Fruit fly (Drosophila melanogaster) whole organism, embryonic: Measurements from ENCODE around the gene pont.
A peak's percentile ranks its signal among the peaks of the same experiment; 100 is the strongest.

ENCODE experiments used
- ATbp ChIP-seq: fragments of 200-800 bp; sonication (Bioruptor generic); optimal IDR thresholded peaks from 2 replicates; lab custom pipeline; 2017; ENCODE audit warnings: missing biosample characterization, mild to moderate bottlenecking, missing genetic modification characterization, missing genetic modification reagents
- Ada2b ChIP-seq: fragments of 200-800 bp; sonication (Bioruptor generic); IDR thresholded peaks from 2 replicates; pipeline ENCODE4 v1.3.6; 2022; ENCODE audit warnings: missing biosample characterization, missing genetic modification characterization
- Asciz ChIP-seq: fragments of 200-800 bp; sonication (Bioruptor generic); optimal IDR thresholded peaks from 2 replicates; lab custom pipeline; 2017; ENCODE audit warnings: missing biosample characterization, mild to moderate bottlenecking, missing genetic modification characterization, missing genetic modification reagents
- CG1024 ChIP-seq: fragments of 200-800 bp; sonication (Bioruptor generic); IDR thresholded peaks from 2 replicates; pipeline ENCODE4 v1.3.6; 2022; ENCODE audit warnings: missing biosample characterization, missing genetic modification characterization
- CG10274 ChIP-seq: fragments of 200-800 bp; sonication (Bioruptor generic); optimal IDR thresholded peaks from 3 replicates; lab custom pipeline; 2017; ENCODE audit warnings: missing biosample characterization, mild to moderate bottlenecking, missing genetic modification characterization
- CG11085 ChIP-seq: fragments of 200-800 bp; sonication (Bioruptor generic); IDR thresholded peaks from 2 replicates; pipeline ENCODE4 v1.3.6; 2022; ENCODE audit warnings: missing biosample characterization, missing genetic modification characterization
- CG12155 ChIP-seq: fragments of 200-800 bp; sonication (Bioruptor generic); optimal IDR thresholded peaks from 3 replicates; lab custom pipeline; 2016; ENCODE audit warnings: missing biosample characterization, missing genetic modification characterization
- CG12299 ChIP-seq: fragments of 200-800 bp; sonication (Bioruptor generic); optimal IDR thresholded peaks from 2 replicates; lab custom pipeline; 2018; ENCODE audit warnings: missing biosample characterization, mild to moderate bottlenecking, missing genetic modification characterization
- CG13424 ChIP-seq: fragments of 200-800 bp; sonication (Bioruptor generic); optimal IDR thresholded peaks from 2 replicates; lab custom pipeline; 2019; ENCODE audit warnings: missing biosample characterization, mild to moderate bottlenecking, missing genetic modification characterization, moderate library complexity
- CG13624 ChIP-seq: fragments of 200-800 bp; sonication (Bioruptor generic); optimal IDR thresholded peaks from 2 replicates; lab custom pipeline; 2016; ENCODE audit warnings: missing biosample characterization, missing genetic modification characterization
- CG15011 ChIP-seq: fragments of 200-800 bp; sonication (Bioruptor generic); optimal IDR thresholded peaks from 3 replicates; lab custom pipeline; 2018; ENCODE audit warnings: missing biosample characterization, mild to moderate bottlenecking, missing genetic modification characterization
- CG16815 ChIP-seq: fragments of 200-800 bp; sonication (Bioruptor generic); optimal IDR thresholded peaks from 3 replicates; lab custom pipeline; 2017; ENCODE audit warnings: missing biosample characterization, mild to moderate bottlenecking, missing genetic modification characterization
- CG18599 ChIP-seq: fragments of 200-800 bp; sonication (Bioruptor generic); optimal IDR thresholded peaks from 3 replicates; lab custom pipeline; 2017; ENCODE audit warnings: missing biosample characterization, missing genetic modification characterization, mild to moderate bottlenecking, moderate library complexity, missing genetic modification reagents
- CG3726 ChIP-seq: fragments of 200-800 bp; sonication (Bioruptor generic); IDR thresholded peaks from 3 replicates; pipeline ENCODE4, ENCODE4 v1.3.6; 2022; ENCODE audit warnings: missing biosample characterization, missing genetic modification characterization
- CG6254 ChIP-seq: fragments of 200-800 bp; sonication (Bioruptor generic); optimal IDR thresholded peaks from 3 replicates; lab custom pipeline; 2017; ENCODE audit warnings: mild to moderate bottlenecking, missing biosample characterization, missing genetic modification reagents, missing genetic modification characterization
- CG7745 ChIP-seq: fragments of 200-800 bp; sonication (Bioruptor generic); optimal IDR thresholded peaks from 2 replicates; lab custom pipeline; 2018; ENCODE audit warnings: missing biosample characterization, mild to moderate bottlenecking, missing genetic modification characterization, moderate library complexity
- CG7987 ChIP-seq: fragments of 200-800 bp; sonication (Bioruptor generic); optimal IDR thresholded peaks from 2 replicates; lab custom pipeline; 2018; ENCODE audit warnings: missing biosample characterization, mild to moderate bottlenecking, missing genetic modification characterization, moderate library complexity
- CG8359 ChIP-seq: fragments of 200-800 bp; sonication (Bioruptor generic); optimal IDR thresholded peaks from 2 replicates; lab custom pipeline; 2017; ENCODE audit warnings: missing biosample characterization, mild to moderate bottlenecking, missing genetic modification characterization, borderline replicate concordance
- CG8388 ChIP-seq: fragments of 200-800 bp; sonication (Bioruptor generic); optimal IDR thresholded peaks from 2 replicates; lab custom pipeline; 2019; ENCODE audit warnings: missing biosample characterization, mild to moderate bottlenecking, missing genetic modification characterization, moderate library complexity
- CG8765 ChIP-seq: fragments of 200-800 bp; sonication (Bioruptor generic); IDR thresholded peaks from 2 replicates; pipeline ENCODE4 v1.3.6; 2022; ENCODE audit warnings: missing biosample characterization, missing genetic modification characterization
- CG9932 ChIP-seq: fragments of 200-800 bp; sonication (Bioruptor generic); IDR thresholded peaks from 2 replicates; pipeline ENCODE4 v1.3.6; 2022; ENCODE audit warnings: missing biosample characterization, missing genetic modification characterization
- CkIIα-i1 ChIP-seq: fragments of 200-800 bp; sonication (Bioruptor generic); IDR thresholded peaks from 2 replicates; pipeline ENCODE4 v1.3.6; 2022; ENCODE audit warnings: missing biosample characterization, missing genetic modification characterization
- D19A ChIP-seq: fragments of 200-800 bp; optimal IDR thresholded peaks from 3 replicates; lab custom pipeline; 2019; ENCODE audit warnings: missing biosample characterization, mild to moderate bottlenecking, missing genetic modification characterization, moderate library complexity
- Dip2 ChIP-seq: fragments of 200-800 bp; sonication (Bioruptor generic); IDR thresholded peaks from 2 replicates; pipeline ENCODE4 v1.3.6; 2022; ENCODE audit warnings: missing biosample characterization, missing genetic modification characterization
- Dip3 ChIP-seq: fragments of 200-800 bp; sonication (Bioruptor generic); optimal IDR thresholded peaks from 3 replicates; lab custom pipeline; 2016; ENCODE audit warnings: missing biosample characterization, missing genetic modification characterization
- Gug ChIP-seq: fragments of 200-800 bp; sonication (Bioruptor generic); IDR thresholded peaks from 4 replicates; pipeline ENCODE4 v1.3.6; 2022; ENCODE audit warnings: missing biosample characterization, missing genetic modification characterization
- HHEX ChIP-seq: fragments of 200-800 bp; sonication (Bioruptor generic); optimal IDR thresholded peaks from 3 replicates; lab custom pipeline; 2017; ENCODE audit warnings: missing biosample characterization, mild to moderate bottlenecking, missing genetic modification characterization, missing genetic modification reagents
- NC2α ChIP-seq: fragments of 200-800 bp; sonication (Bioruptor generic); optimal IDR thresholded peaks from 2 replicates; lab custom pipeline; 2016; ENCODE audit warnings: missing biosample characterization, missing genetic modification characterization
- ab ChIP-seq: fragments of 200-800 bp; sonication (Bioruptor generic); optimal IDR thresholded peaks from 2 replicates; lab custom pipeline; 2016; ENCODE audit warnings: missing biosample characterization, missing genetic modification characterization
- ase ChIP-seq: fragments of 200-800 bp; sonication (Bioruptor generic); IDR thresholded peaks from 3 replicates; pipeline ENCODE4 v1.3.6; 2022; ENCODE audit warnings: missing biosample characterization, missing genetic modification characterization
- chif ChIP-seq, 2 experiments: fragments of 200-800 bp; sonication (Bioruptor generic); optimal IDR thresholded peaks; 3 replicates each; lab custom pipeline; 2016; ENCODE audit warnings: missing biosample characterization in 2 of 2, missing genetic modification characterization in 2 of 2
- croc ChIP-seq: fragments of 200-800 bp; sonication (Bioruptor generic); conservative IDR thresholded peaks from 3 replicates; pipeline ENCODE4 v1.3.6; 2022; ENCODE audit warnings: missing biosample characterization, missing genetic modification characterization
- danr ChIP-seq: fragments of 200-800 bp; sonication (Bioruptor generic); IDR thresholded peaks from 2 replicates; pipeline ENCODE4 v1.3.6; 2022; ENCODE audit warnings: missing biosample characterization, missing genetic modification characterization
- dmrt99B ChIP-seq: fragments of 200-800 bp; sonication (Bioruptor generic); optimal IDR thresholded peaks from 2 replicates; lab custom pipeline; 2018; ENCODE audit warnings: missing biosample characterization, mild to moderate bottlenecking, missing genetic modification characterization, moderate library complexity
- emc ChIP-seq: fragments of 200-800 bp; sonication (Bioruptor generic); optimal IDR thresholded peaks from 2 replicates; lab custom pipeline; 2016; ENCODE audit warnings: missing biosample characterization, missing genetic modification characterization
- eve ChIP-seq, 2 experiments: fragments of >200 bp; optimal IDR thresholded peaks; 2 replicates each; lab custom pipeline; 2017; ENCODE audit warnings: missing biosample characterization in 2 of 2, missing genetic modification characterization in 2 of 2
- ewg ChIP-seq: fragments of 200-800 bp; sonication (Bioruptor generic); optimal IDR thresholded peaks from 3 replicates; lab custom pipeline; 2017; ENCODE audit warnings: mild to moderate bottlenecking, missing biosample characterization, missing genetic modification reagents, missing genetic modification characterization
- fd64A ChIP-seq: fragments of 200-800 bp; sonication (Bioruptor generic); optimal IDR thresholded peaks from 3 replicates; lab custom pipeline; 2018; ENCODE audit warnings: missing biosample characterization, mild to moderate bottlenecking, missing genetic modification characterization
- gsb ChIP-seq: fragments of 200-800 bp; sonication (Bioruptor generic); IDR thresholded peaks from 2 replicates; pipeline ENCODE4 v1.3.6; 2022; ENCODE audit warnings: missing biosample characterization, missing genetic modification characterization
- her ChIP-seq: fragments of 200-800 bp; sonication (Bioruptor generic); optimal IDR thresholded peaks from 2 replicates; lab custom pipeline; 2016; ENCODE audit warnings: missing biosample characterization, missing genetic modification characterization
- inv ChIP-seq: fragments of 200-800 bp; sonication (Bioruptor generic); IDR thresholded peaks from 2 replicates; pipeline ENCODE4 v1.3.6; 2022; ENCODE audit warnings: missing biosample characterization, missing genetic modification characterization; ENCODE audit not compliant: partially characterized antibody
- nom ChIP-seq: fragments of 200-800 bp; sonication (Bioruptor generic); optimal IDR thresholded peaks from 2 replicates; lab custom pipeline; 2017; ENCODE audit warnings: missing biosample characterization, missing genetic modification characterization, mild to moderate bottlenecking, moderate library complexity, missing genetic modification reagents
- pan ChIP-seq, 4 experiments: fragments of >200 bp in 3 of 4; fragments of 200-800 bp in 1 of 4; sonication (Bioruptor generic) in 1 of 4; optimal IDR thresholded peaks in 3 of 4; IDR thresholded peaks in 1 of 4; 2 replicates each; pipeline versions ENCODE4 v1.3.6 to Lab custom; 2017 to 2022; ENCODE audit warnings: missing biosample characterization in 2 of 4, missing genetic modification characterization in 2 of 4, mixed read lengths in 1 of 4
- pho ChIP-seq: fragments of 200-800 bp; sonication (Bioruptor generic); optimal IDR thresholded peaks from 2 replicates; lab custom pipeline; 2016; ENCODE audit warnings: missing biosample characterization, missing genetic modification characterization
- run ChIP-seq: fragments of 200-800 bp; sonication (Bioruptor generic); optimal IDR thresholded peaks from 3 replicates; lab custom pipeline; 2018; ENCODE audit warnings: missing biosample characterization, mild to moderate bottlenecking, missing genetic modification characterization
- ssp ChIP-seq: fragments of 200-800 bp; sonication (Bioruptor generic); IDR thresholded peaks from 2 replicates; pipeline ENCODE4 v1.3.6; 2022; ENCODE audit warnings: missing biosample characterization, missing genetic modification characterization
- twi ChIP-seq: fragments of 200-800 bp; optimal IDR thresholded peaks from 2 replicates; lab custom pipeline; 2019; ENCODE audit warnings: missing biosample characterization, mild to moderate bottlenecking, missing genetic modification characterization, moderate library complexity
- unpg ChIP-seq: fragments of 200-800 bp; sonication (Bioruptor generic); optimal IDR thresholded peaks from 3 replicates; lab custom pipeline; 2018; ENCODE audit warnings: missing biosample characterization, mild to moderate bottlenecking, missing genetic modification characterization, moderate library complexity

pont gene

dm6 chr3R:10268101-10268864 is 6.4 kb downstream of the pont start (continued):
- TF ChIP-seq fd64A (GFP tag; lab: Kevin White, UChicago): no peak
- peak; percentile 91 for TF ChIP-seq dmrt99B (tag; lab: Kevin White, UChicago)
- TF ChIP-seq pan (optimal IDR thresholded peaks at IDR 0.05; lab: Kevin White, UChicago): no peak
- TF ChIP-seq pan (GFP tag; optimal IDR thresholded peaks at IDR 0.05 in 1 of 2, IDR thresholded peaks at IDR 0.05 in 1 of 2): peak in 1 of 2 experiments; percentile 76
- TF ChIP-seq gsb (GFP tag; lab: Robert Waterston, UW): peak; percentile 45
- TF ChIP-seq croc: no peak; the same call in 2 of the 3 replicates
- peak; percentile 56 for TF ChIP-seq CG6254 (GFP tag; lab: Kevin White, UChicago)
- TF ChIP-seq CG8765: no peak; the same call in 1 of the 2 replicates
- TF ChIP-seq CG13624 (GFP tag; lab: Kevin White, UChicago): peak; percentile 80
- TF ChIP-seq D19A (tag; lab: Kevin White, UChicago): peak; percentile 79
- no peak for TF ChIP-seq CG3726 (GFP tag; lab: Robert Waterston, UW)
- TF ChIP-seq ssp (GFP tag; lab: Robert Waterston, UW): peak; percentile 56
- peak; percentile 85 for TF ChIP-seq HHEX (GFP tag; lab: Kevin White, UChicago)
- TF ChIP-seq chif (GFP tag; optimal IDR thresholded peaks at IDR 0.05; lab: Kevin White, UChicago): peak; percentile 71 to 79
- peak; percentile 78 for TF ChIP-seq ATbp (GFP tag; lab: Kevin White, UChicago)
- TF ChIP-seq her: peak; percentile 41
- no peak for TF ChIP-seq nom (GFP tag; lab: Kevin White, UChicago)
- TF ChIP-seq CG12299 (tag; lab: Kevin White, UChicago): peak; percentile 60
- peak; percentile 75 for TF ChIP-seq ewg (GFP tag; lab: Kevin White, UChicago)
- TF ChIP-seq CG15011 (GFP tag; lab: Kevin White, UChicago): peak; percentile 80
- TF ChIP-seq CG18599: peak; percentile 88
- peak; percentile 86 for TF ChIP-seq Asciz (GFP tag; lab: Kevin White, UChicago)
- peak; percentile 61; the same call in 2 of the 3 replicates for TF ChIP-seq ase (GFP tag; lab: Robert Waterston, UW)
- peak; percentile 18 for TF ChIP-seq NC2α
- peak; percentile 54 for TF ChIP-seq CG10274 (GFP tag; lab: Kevin White, UChicago)
- no peak for TF ChIP-seq CG1024 (GFP tag; lab: Robert Waterston, UW)
- TF ChIP-seq CG8388: peak; percentile 84
- TF ChIP-seq Gug (GFP tag; lab: Robert Waterston, UW): peak; percentile 71; the same call in 3 of the 4 replicates
- peak; percentile 68 for TF ChIP-seq Ada2b (GFP tag; lab: Robert Waterston, UW)
- TF ChIP-seq emc: peak; percentile 52
- peak; percentile 79 for TF ChIP-seq run
- TF ChIP-seq pho: peak; percentile 83
- peak; percentile 39 for TF ChIP-seq CG8359 (GFP tag; lab: Kevin White, UChicago)
- TF ChIP-seq CG16815: peak; percentile 70
- TF ChIP-seq danr (GFP tag; lab: Robert Waterston, UW): peak; percentile 54; the same call in 1 of the 2 replicates
- peak; percentile 28 for TF ChIP-seq CG7987 (GFP tag; lab: Kevin White, UChicago)
- peak; percentile 81 for TF ChIP-seq CG12155
- TF ChIP-seq Dip2 (GFP tag; lab: Robert Waterston, UW): no peak; the same call in 1 of the 2 replicates
- peak; percentile 66 for TF ChIP-seq twi (tag; lab: Kevin White, UChicago)
- 0 out of 2 replicates have a peak, but pooled peaks have one; percentile 30 for TF ChIP-seq CkIIα-i1 (GFP tag; lab: Robert Waterston, UW)
- TF ChIP-seq Dip3 (GFP tag; lab: Kevin White, UChicago): peak; percentile 88
- TF ChIP-seq CG11085 (GFP tag; lab: Robert Waterston, UW): peak; percentile 44
- TF ChIP-seq unpg: peak; percentile 87
- no peak for TF ChIP-seq CG7745 (tag; lab: Kevin White, UChicago)
- TF ChIP-seq eve (GFP tag; optimal IDR thresholded peaks at IDR 0.05; lab: Kevin White, UChicago): peak in 1 of 2 experiments; percentile 89
- TF ChIP-seq CG13424 (tag; lab: Kevin White, UChicago): peak; percentile 88
- TF ChIP-seq ab (GFP tag; lab: Kevin White, UChicago): peak; percentile 31
- peak; percentile 73 for TF ChIP-seq CG9932
- TF ChIP-seq inv (GFP tag; lab: Robert Waterston, UW): no peak
